Worm (Caenorhabditis elegans): ENCODE measurements around the gene nlp-24.

nlp-24 gene

ce11 chrV:11615948-11616681 is at the start of gene nlp-24:
Gene nlp-24, plus strand, starts transcription at chrV:11616376.
- no peak for TF ChIP-seq ztf-16 (tag; optimal IDR thresholded peaks at IDR 0.05)
- no peak for TF ChIP-seq Y22D7AL.16 (tag; optimal IDR thresholded peaks at IDR 0.05)
- TF ChIP-seq unc-42 (tag; optimal IDR thresholded peaks at IDR 0.05): no peak
- TF ChIP-seq ceh-31 (tag; optimal IDR thresholded peaks at IDR 0.05): no peak
- no peak for TF ChIP-seq T23F11.4 (GFP tag; optimal IDR thresholded peaks at IDR 0.05)

DNA sequence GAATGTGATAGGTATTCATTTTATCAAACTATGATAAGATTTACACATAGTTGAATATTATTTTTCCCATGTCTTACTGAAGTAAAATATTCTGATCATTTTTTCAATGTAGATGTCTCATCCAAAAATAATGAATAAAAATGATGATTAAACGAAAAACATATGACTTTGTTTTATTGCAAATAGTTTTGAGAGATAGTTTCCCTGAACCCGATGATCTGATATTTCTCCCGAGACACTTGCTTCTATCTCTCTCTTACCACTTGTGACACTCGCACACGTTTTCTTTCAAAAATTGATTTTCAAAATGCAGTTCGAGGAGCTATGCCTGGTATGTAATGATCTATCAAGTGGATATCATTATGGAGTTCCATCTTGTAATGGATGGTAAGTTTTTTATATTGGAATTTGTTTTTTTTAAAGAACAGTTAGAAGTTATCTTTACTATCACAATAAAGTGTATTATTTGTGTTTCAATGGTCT is 46.0 kb upstream of the nlp-24 start, which contains the start of the genes nhr-101 and pms-2:
nhr-101 (plus strand) TSS at position 308 of the 483 bp plus-strand sequence.
pms-2 (minus strand) TSS at position 433 of the 483 bp plus-strand sequence.
- TF ChIP-seq fkh-6 (tag; optimal IDR thresholded peaks at IDR 0.05): no peak
- no peak for TF ChIP-seq C38D4.7 (GFP tag; optimal IDR thresholded peaks at IDR 0.05)
- TF ChIP-seq ama-1 (optimal IDR thresholded peaks at IDR 0.05): no peak
- TF ChIP-seq eyg-1 (tag; optimal IDR thresholded peaks at IDR 0.05): no peak
- no peak for TF ChIP-seq ceh-9 (tag; optimal IDR thresholded peaks at IDR 0.05)
- TF ChIP-seq fkh-10 (GFP tag; optimal IDR thresholded peaks at IDR 0.05): no peak
- TF ChIP-seq sdc-2 (tag; optimal IDR thresholded peaks at IDR 0.05): no peak
- no peak for TF ChIP-seq ceh-45 (GFP tag; IDR thresholded peaks at IDR 0.05)
- no peak for TF ChIP-seq rnt-1 (tag; optimal IDR thresholded peaks at IDR 0.05)
- no peak for TF ChIP-seq K09A11.1 (tag; optimal IDR thresholded peaks at IDR 0.05; ENCODE audit: insufficient read depth)
- no peak for TF ChIP-seq unc-3 (GFP tag; conservative IDR thresholded peaks at IDR 0.05)
- no peak for TF ChIP-seq unc-3 (tag; optimal IDR thresholded peaks at IDR 0.05)
- no peak for TF ChIP-seq lim-6 (tag; optimal IDR thresholded peaks at IDR 0.05)
- TF ChIP-seq ztf-16 (tag; optimal IDR thresholded peaks at IDR 0.05): no peak
- no peak for TF ChIP-seq dmd-4 (tag; optimal IDR thresholded peaks at IDR 0.05; ENCODE audit: borderline replicate concordance)
- TF ChIP-seq gmeb-2 (tag; optimal IDR thresholded peaks at IDR 0.05): no peak
- TF ChIP-seq hlh-8 (tag; optimal IDR thresholded peaks at IDR 0.05): no peak
- TF ChIP-seq lin-11 (tag; optimal IDR thresholded peaks at IDR 0.05): no peak
- no peak for TF ChIP-seq che-1 (tag; optimal IDR thresholded peaks at IDR 0.05)
- TF ChIP-seq ceh-30 (tag; optimal IDR thresholded peaks at IDR 0.05): no peak

DNA sequence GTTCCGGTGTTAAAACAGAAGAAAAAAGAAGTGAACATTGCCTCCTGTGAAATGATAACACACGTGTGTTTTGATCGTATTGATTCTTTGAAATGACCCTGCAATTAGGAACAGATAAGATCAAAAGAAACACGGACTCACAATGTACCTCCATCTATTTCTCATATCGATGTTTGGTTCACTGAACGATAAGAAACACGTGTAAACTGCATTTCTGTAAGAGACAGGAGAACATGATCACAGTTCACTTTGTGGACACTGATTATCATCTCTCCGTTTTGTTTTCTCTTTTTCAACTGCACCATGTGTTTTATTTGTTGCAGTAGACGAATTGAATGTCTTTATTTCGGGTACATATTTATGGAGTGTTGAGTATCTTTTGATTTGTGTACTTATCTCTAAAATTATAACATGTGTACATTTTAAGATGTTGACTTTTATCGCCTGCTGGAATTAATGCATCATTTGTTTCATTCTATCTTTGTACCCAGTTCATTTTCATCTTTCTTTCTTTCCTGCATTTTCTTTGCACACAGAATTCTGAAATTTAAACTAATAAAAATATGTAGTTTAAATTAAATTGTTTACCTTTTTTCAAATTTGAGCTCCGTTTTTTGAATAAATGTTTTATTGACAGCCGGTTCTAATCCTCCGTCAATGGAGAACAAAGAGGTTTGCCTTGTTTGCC is 43.2 kb upstream of the nlp-24 start, which contains the start of the genes H12C20.7 and nhr-68:
H12C20.7 (minus strand) TSS at position 188 of the 688 bp plus-strand sequence.
nhr-68 (plus strand) TSS at position 638 of the 688 bp plus-strand sequence.
- TF ChIP-seq elt-2 (tag; optimal IDR thresholded peaks at IDR 0.05): peak; percentile 96
- TF ChIP-seq rnt-1 (tag; optimal IDR thresholded peaks at IDR 0.05): no peak
- no peak for TF ChIP-seq elt-4 (tag; optimal IDR thresholded peaks at IDR 0.05)
- TF ChIP-seq dve-1 (tag; optimal IDR thresholded peaks at IDR 0.05): peak; percentile 64
- no peak for TF ChIP-seq npax-4 (tag; optimal IDR thresholded peaks at IDR 0.05)
- TF ChIP-seq hlh-6 (tag; optimal IDR thresholded peaks at IDR 0.05): no peak
- no peak for TF ChIP-seq pag-3 (tag; optimal IDR thresholded peaks at IDR 0.05; ENCODE audit: borderline replicate concordance)

ce11 chrV:11574563-11574962 is 41.6 kb upstream of the nlp-24 start:
- TF ChIP-seq nhr-11 (tag; optimal IDR thresholded peaks at IDR 0.05) (no peak), F13H6.1 (tag; optimal IDR thresholded peaks at IDR 0.05) (no peak), ttx-3 (tag; optimal IDR thresholded peaks at IDR 0.05) (no peak), pat-9 (tag; optimal IDR thresholded peaks at IDR 0.05) (no peak), K09A11.1 (tag; optimal IDR thresholded peaks at IDR 0.05; ENCODE audit: insufficient read depth) (no peak), ceh-2 (tag; optimal IDR thresholded peaks at IDR 0.05) (no peak), pag-3 (tag; optimal IDR thresholded peaks at IDR 0.05; ENCODE audit: borderline replicate concordance) (no peak), pros-1 (tag; optimal IDR thresholded peaks at IDR 0.05) (no peak), K02D7.2 (tag; optimal IDR thresholded peaks at IDR 0.05) (no peak)

Measured in whole organism, late embryonic.